Worm (Caenorhabditis elegans) whole organism, midembryonic: Measurements from ENCODE around the gene cox-18.

Source experiments
- T22C8.4 ChIP-seq: fragments of 200-800 bp; sonication (Bioruptor generic); IDR thresholded peaks from 2 replicates; pipeline ENCODE4 v1.3.6; 2022; ENCODE audit warnings: missing genetic modification characterization, missing compliant biosample characterization
- cog-1 ChIP-seq: sonication (generic microtip); optimal IDR thresholded peaks from 2 replicates; lab custom pipeline; 2016; ENCODE audit warnings: missing genetic modification characterization, missing compliant biosample characterization
- flt-1 ChIP-seq: fragments of 200-800 bp; sonication (Bioruptor generic); IDR thresholded peaks from 2 replicates; pipeline ENCODE4 v1.3.6; 2022; ENCODE audit warnings: missing genetic modification characterization, missing compliant biosample characterization
- klf-2 ChIP-seq: fragments of 200-800 bp; sonication (Bioruptor generic); conservative IDR thresholded peaks from 2 replicates; pipeline ENCODE4 v1.3.6; 2022; ENCODE audit warnings: missing genetic modification reagents, missing genetic modification characterization, missing compliant biosample characterization
- med-1 ChIP-seq: sonication (generic microtip); optimal IDR thresholded peaks from 2 replicates; lab custom pipeline; 2017; ENCODE audit warnings: missing genetic modification characterization, mild to moderate bottlenecking, missing compliant biosample characterization, antibody characterized with exemption, missing genetic modification reagents; ENCODE audit not compliant: insufficient read depth
- ref-1 ChIP-seq: fragments of 200-800 bp; sonication (Bioruptor generic); conservative IDR thresholded peaks from 2 replicates; pipeline ENCODE4 v1.3.6; 2022; ENCODE audit warnings: missing genetic modification reagents, missing genetic modification characterization, missing compliant biosample characterization
- tab-1 ChIP-seq: fragments of 200-800 bp; sonication (Bioruptor generic); IDR thresholded peaks from 2 replicates; pipeline ENCODE4 v1.3.6; 2022; ENCODE audit warnings: missing genetic modification characterization, missing compliant biosample characterization
- ztf-23 ChIP-seq: fragments of 200-800 bp; sonication (Bioruptor generic); IDR thresholded peaks from 2 replicates; pipeline ENCODE4 v1.3.6; 2022; ENCODE audit warnings: missing genetic modification reagents, missing genetic modification characterization, missing compliant biosample characterization
- ztf-29 ChIP-seq: fragments of 200-800 bp; sonication (Bioruptor generic); IDR thresholded peaks from 2 replicates; pipeline ENCODE4 v1.3.6; 2022; ENCODE audit warnings: missing genetic modification reagents, missing genetic modification characterization, missing compliant biosample characterization

ce11 chrIV:1124741-1125140 lies 27.5 kb downstream of the cox-18 start, which contains the start of gene perm-4:
- no peak for TF ChIP-seq T22C8.4 (GFP tag; lab: Robert Waterston, UW)
- no peak for TF ChIP-seq ztf-23 (GFP tag; lab: Robert Waterston, UW)
- no peak for TF ChIP-seq ztf-29
- TF ChIP-seq tab-1 = no peak
- no peak for TF ChIP-seq ref-1 (GFP tag; lab: Robert Waterston, UW)
- TF ChIP-seq flt-1 (GFP tag; lab: Robert Waterston, UW) = no peak
- TF ChIP-seq med-1 (GFP tag; lab: Kevin White, UChicago) = no peak
- no peak for TF ChIP-seq cog-1 (tag; lab: Kevin White, UChicago)
- TF ChIP-seq klf-2 = no peak
